Worm (Caenorhabditis elegans) whole organism, L1 larva: ENCODE results near the gene str-188.

Source experiments
- C04F5.9 ChIP-seq: sonication (generic microtip); optimal IDR thresholded peaks from 2 replicates; lab custom pipeline; 2016; ENCODE audit warnings: missing genetic modification characterization, missing compliant biosample characterization
- C16A3.4 ChIP-seq: fragments of 150-350 bp; optimal IDR thresholded peaks from 2 replicates; lab custom pipeline; 2014; ENCODE audit warnings: missing biosample characterization, missing genetic modification characterization
- C34B4.2 ChIP-seq: sonication (generic microtip); optimal IDR thresholded peaks from 2 replicates; lab custom pipeline; 2017; ENCODE audit warnings: mild to moderate bottlenecking, missing genetic modification characterization, missing compliant biosample characterization
- F16B12.6 ChIP-seq: fragments of 150-350 bp; optimal IDR thresholded peaks from 2 replicates; lab custom pipeline; 2014; ENCODE audit warnings: missing biosample characterization, missing genetic modification characterization
- aly-2 ChIP-seq: fragments of 150-350 bp; optimal IDR thresholded peaks from 2 replicates; lab custom pipeline; 2014; ENCODE audit warnings: missing biosample characterization, missing genetic modification characterization
- ama-1 ChIP-seq: fragments of 150-350 bp; optimal IDR thresholded peaks from 2 replicates; lab custom pipeline; 2014
- blmp-1 ChIP-seq: fragments of 150-350 bp; optimal IDR thresholded peaks from 2 replicates; lab custom pipeline; 2014; ENCODE audit warnings: missing biosample characterization, missing genetic modification characterization
- ceh-82 ChIP-seq, 3 experiments: fragments of 150-350 bp in 1 of 3; sonication (generic microtip) in 2 of 3; optimal IDR thresholded peaks; 2 replicates each; lab custom pipeline; 2014 to 2017; ENCODE audit warnings: missing biosample characterization in 3 of 3, missing genetic modification characterization in 3 of 3
- ces-1 ChIP-seq: fragments of 150-350 bp; optimal IDR thresholded peaks from 2 replicates; lab custom pipeline; 2014; ENCODE audit warnings: missing biosample characterization, missing genetic modification reagents, missing genetic modification characterization
- dpl-1 ChIP-seq, 3 experiments: fragments of 150-350 bp in 2 of 3; sonication (generic microtip) in 1 of 3; optimal IDR thresholded peaks; 2 replicates each; lab custom pipeline; 2014 to 2017; ENCODE audit warnings: missing biosample characterization in 3 of 3, missing genetic modification characterization in 3 of 3, missing genetic modification reagents in 3 of 3
- dsc-1 ChIP-seq: sonication (generic microtip); optimal IDR thresholded peaks from 2 replicates; lab custom pipeline; 2016; ENCODE audit warnings: mild to moderate bottlenecking, missing genetic modification characterization, missing compliant biosample characterization
- efl-1 ChIP-seq, 4 experiments: fragments of 150-350 bp; optimal IDR thresholded peaks in 3 of 4; peaks in 1 of 4; 1 replicate in 1 of 4; 2 replicates in 3 of 4; lab custom pipeline; 2014; ENCODE audit warnings: missing biosample characterization in 2 of 4, missing genetic modification characterization in 2 of 4, missing genetic modification reagents in 2 of 4
- efl-3 ChIP-seq: fragments of 200-800 bp; sonication (Bioruptor generic); optimal IDR thresholded peaks from 2 replicates; lab custom pipeline; 2018; ENCODE audit warnings: mild to moderate bottlenecking, missing genetic modification characterization, missing compliant biosample characterization
- egl-13 ChIP-seq: sonication (generic microtip); optimal IDR thresholded peaks from 2 replicates; lab custom pipeline; 2016; ENCODE audit warnings: missing genotype, missing genetic modification reagents, missing genetic modification characterization, missing compliant biosample characterization
- egl-27 ChIP-seq, 2 experiments: fragments of 150-350 bp in 1 of 2; sonication (generic microtip); optimal IDR thresholded peaks; 3 replicates each; lab custom pipeline; 2017 to 2018; ENCODE audit warnings: missing biosample characterization in 2 of 2, missing genetic modification characterization in 2 of 2, missing genetic modification reagents in 2 of 2
- elt-2 ChIP-seq: sonication (generic microtip); optimal IDR thresholded peaks from 2 replicates; lab custom pipeline; 2016; ENCODE audit warnings: missing genetic modification characterization, mild to moderate bottlenecking, inconsistent platforms, missing compliant biosample characterization, missing genetic modification reagents
- elt-3 ChIP-seq, 6 experiments: fragments of 150-350 bp in 1 of 6; sonication (generic microtip); optimal IDR thresholded peaks; 2 replicates each; lab custom pipeline; 2017 to 2018; ENCODE audit warnings: missing biosample characterization in 6 of 6, missing genetic modification characterization in 6 of 6, inconsistent platforms in 1 of 6
- fkh-10 ChIP-seq: sonication (generic microtip); optimal IDR thresholded peaks from 2 replicates; lab custom pipeline; 2017; ENCODE audit warnings: missing biosample characterization, missing genetic modification reagents, missing genetic modification characterization
- fkh-4 ChIP-seq: sonication (generic microtip); optimal IDR thresholded peaks from 2 replicates; lab custom pipeline; 2016; ENCODE audit warnings: missing compliant biosample characterization, missing genetic modification characterization, borderline replicate concordance
- fkh-8 ChIP-seq: sonication (generic microtip); optimal IDR thresholded peaks from 2 replicates; lab custom pipeline; 2016; ENCODE audit warnings: mild to moderate bottlenecking, missing genetic modification characterization, missing compliant biosample characterization
- fos-1 ChIP-seq: fragments of 150-350 bp; optimal IDR thresholded peaks from 2 replicates; lab custom pipeline; 2014; ENCODE audit warnings: missing biosample characterization, missing genetic modification characterization
- hlh-17 ChIP-seq: fragments of 200-800 bp; sonication (Bioruptor generic); optimal IDR thresholded peaks from 2 replicates; lab custom pipeline; 2018; ENCODE audit warnings: missing genetic modification characterization, mild to moderate bottlenecking, missing compliant biosample characterization, moderate library complexity, borderline replicate concordance
- hlh-4 ChIP-seq: sonication (generic microtip); optimal IDR thresholded peaks from 2 replicates; lab custom pipeline; 2016; ENCODE audit warnings: mild to moderate bottlenecking, missing genetic modification characterization, missing compliant biosample characterization
- hpl-2 ChIP-seq: fragments of 150-350 bp; optimal IDR thresholded peaks from 2 replicates; lab custom pipeline; 2014; ENCODE audit warnings: missing biosample characterization, missing genetic modification reagents, missing genetic modification characterization
- irx-1 ChIP-seq: sonication (generic microtip); optimal IDR thresholded peaks from 2 replicates; lab custom pipeline; 2016; ENCODE audit warnings: missing genetic modification characterization, missing compliant biosample characterization
- jun-1 ChIP-seq: fragments of 150-350 bp; optimal IDR thresholded peaks from 2 replicates; lab custom pipeline; 2014; ENCODE audit warnings: missing biosample characterization, missing genetic modification reagents, missing genetic modification characterization
- lin-13 ChIP-seq: fragments of 150-350 bp; optimal IDR thresholded peaks from 2 replicates; lab custom pipeline; 2014; ENCODE audit warnings: missing biosample characterization, missing genetic modification reagents, missing genetic modification characterization
- lin-14 ChIP-seq: fragments of 200-800 bp; sonication (Bioruptor generic); optimal IDR thresholded peaks from 2 replicates; lab custom pipeline; 2018; ENCODE audit warnings: mild to moderate bottlenecking, missing genetic modification characterization, moderate library complexity, missing compliant biosample characterization
- lin-15B ChIP-seq: fragments of 150-350 bp; sonication (generic microtip); optimal IDR thresholded peaks from 3 replicates; lab custom pipeline; 2014; ENCODE audit warnings: missing biosample characterization, missing genetic modification characterization
- lsy-2 ChIP-seq, 2 experiments: fragments of 150-350 bp; optimal IDR thresholded peaks; 2 replicates each; lab custom pipeline; 2014; ENCODE audit warnings: missing biosample characterization in 2 of 2, missing genetic modification characterization in 2 of 2
- mab-9 ChIP-seq: fragments of 200-800 bp; sonication (Bioruptor generic); IDR thresholded peaks from 2 replicates; pipeline ENCODE4 v1.3.6; 2022; ENCODE audit warnings: missing genetic modification reagents, missing genetic modification characterization, missing compliant biosample characterization
- mef-2 ChIP-seq: fragments of 150-350 bp; optimal IDR thresholded peaks from 2 replicates; lab custom pipeline; 2014; ENCODE audit warnings: missing biosample characterization, missing genetic modification characterization
- mep-1 ChIP-seq: fragments of 150-350 bp; optimal IDR thresholded peaks from 2 replicates; lab custom pipeline; 2014; ENCODE audit warnings: missing biosample characterization, missing genetic modification characterization
- nhr-19 ChIP-seq: fragments of 200-800 bp; sonication (Bioruptor generic); conservative IDR thresholded peaks from 2 replicates; pipeline ENCODE4 v1.3.6; 2022; ENCODE audit warnings: missing genetic modification characterization, missing compliant biosample characterization
- nhr-20 ChIP-seq: sonication (generic microtip); optimal IDR thresholded peaks from 2 replicates; lab custom pipeline; 2016; ENCODE audit warnings: mild to moderate bottlenecking, missing genetic modification characterization, missing compliant biosample characterization
- nhr-237 ChIP-seq: fragments of 150-350 bp; optimal IDR thresholded peaks from 2 replicates; lab custom pipeline; 2014; ENCODE audit warnings: missing biosample characterization, missing genetic modification characterization
- nhr-28 ChIP-seq: fragments of 150-350 bp; optimal IDR thresholded peaks from 2 replicates; lab custom pipeline; 2014; ENCODE audit warnings: missing biosample characterization, missing genetic modification characterization
- nhr-47 ChIP-seq: sonication (generic microtip); optimal IDR thresholded peaks from 2 replicates; lab custom pipeline; 2016; ENCODE audit warnings: mild to moderate bottlenecking, missing genetic modification characterization, moderate library complexity, missing compliant biosample characterization
- nhr-71 ChIP-seq: sonication (generic microtip); optimal IDR thresholded peaks from 2 replicates; lab custom pipeline; 2016; ENCODE audit warnings: mild to moderate bottlenecking, missing genetic modification characterization, moderate library complexity, missing compliant biosample characterization
- nhr-76 ChIP-seq: sonication (generic microtip); optimal IDR thresholded peaks from 2 replicates; lab custom pipeline; 2017; ENCODE audit warnings: missing biosample characterization, missing genetic modification characterization
- nhr-77 ChIP-seq: fragments of 150-350 bp; optimal IDR thresholded peaks from 2 replicates; lab custom pipeline; 2014; ENCODE audit warnings: missing biosample characterization, missing genetic modification characterization
- nhr-90 ChIP-seq: sonication (generic microtip); optimal IDR thresholded peaks from 2 replicates; lab custom pipeline; 2016; ENCODE audit warnings: mild to moderate bottlenecking, missing genetic modification characterization, missing compliant biosample characterization; ENCODE audit not compliant: poor library complexity
- pqm-1 ChIP-seq: sonication (generic microtip); optimal IDR thresholded peaks from 3 replicates; lab custom pipeline; 2017; ENCODE audit warnings: missing biosample characterization, missing genetic modification characterization
- snu-23 ChIP-seq: sonication (generic microtip); optimal IDR thresholded peaks from 2 replicates; lab custom pipeline; 2016; ENCODE audit warnings: missing genetic modification characterization, missing compliant biosample characterization
- sox-4 ChIP-seq: sonication (generic microtip); optimal IDR thresholded peaks from 2 replicates; lab custom pipeline; 2016; ENCODE audit warnings: missing genetic modification characterization, missing compliant biosample characterization
- sup-37 ChIP-seq: fragments of 200-800 bp; sonication (Bioruptor generic); optimal IDR thresholded peaks from 2 replicates; lab custom pipeline; 2018; ENCODE audit warnings: mild to moderate bottlenecking, missing genetic modification characterization, missing compliant biosample characterization
- tlp-1 ChIP-seq: fragments of 150-350 bp; optimal IDR thresholded peaks from 2 replicates; lab custom pipeline; 2014; ENCODE audit warnings: missing biosample characterization, missing genetic modification characterization
- unc-130 ChIP-seq: fragments of 150-350 bp; optimal IDR thresholded peaks from 2 replicates; lab custom pipeline; 2017; ENCODE audit warnings: missing biosample characterization, missing genetic modification characterization, inconsistent platforms
- unc-30 ChIP-seq: sonication (generic microtip); optimal IDR thresholded peaks from 2 replicates; lab custom pipeline; 2017; ENCODE audit warnings: missing biosample characterization, missing genetic modification characterization
- unc-62 ChIP-seq: fragments of 150-350 bp; optimal IDR thresholded peaks from 2 replicates; lab custom pipeline; 2014; ENCODE audit warnings: missing biosample characterization, missing genetic modification reagents, missing genetic modification characterization
- unc-86 ChIP-seq: sonication (generic microtip); optimal IDR thresholded peaks from 2 replicates; lab custom pipeline; 2016; ENCODE audit warnings: missing genetic modification characterization, missing compliant biosample characterization
- unc-98 ChIP-seq: fragments of 200-800 bp; sonication (Bioruptor generic); IDR thresholded peaks from 2 replicates; pipeline ENCODE4 v1.3.6; 2022; ENCODE audit warnings: missing genetic modification characterization, missing compliant biosample characterization
- xbp-1 ChIP-seq: sonication (generic microtip); optimal IDR thresholded peaks from 2 replicates; lab custom pipeline; 2016; ENCODE audit warnings: missing genetic modification characterization, missing compliant biosample characterization
- zag-1 ChIP-seq: fragments of 150-350 bp; optimal IDR thresholded peaks from 2 replicates; lab custom pipeline; 2014; ENCODE audit warnings: missing biosample characterization, missing genetic modification characterization

The str-188 gene

DNA sequence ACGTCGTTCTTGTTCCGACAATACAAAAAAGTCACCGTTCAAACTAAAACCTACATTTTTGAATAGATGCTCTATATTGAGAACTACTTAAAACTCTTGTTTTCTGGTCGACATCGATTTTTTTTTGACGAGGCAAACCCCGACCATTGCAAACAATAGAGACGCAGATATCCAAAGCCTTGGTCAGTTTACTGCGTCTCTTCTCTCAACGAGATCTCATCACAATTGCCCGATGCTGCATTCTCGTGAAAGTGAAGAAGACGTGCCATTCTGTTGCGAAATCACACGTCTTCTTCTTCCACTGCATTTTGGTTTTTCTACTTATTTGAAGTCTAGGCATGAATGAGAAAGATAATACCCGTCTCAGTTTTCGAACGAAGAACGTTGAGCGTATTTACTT lies 12.1 kb upstream of the str-188 start:
- TF ChIP-seq fkh-10 (no peak), fos-1 (tag; lab: Kevin White, UChicago) (no peak), ama-1 (lab: Kevin White, UChicago) (no peak), elt-3 (tag; optimal IDR thresholded peaks at IDR 0.05; lab: Kevin White, UChicago) (peak in 1 of 6 experiments; percentile 63), hpl-2 (GFP tag; lab: Kevin White, UChicago) (no peak), mep-1 (tag; lab: Kevin White, UChicago) (peak; percentile 61), nhr-90 (tag; lab: Kevin White, UChicago) (no peak), nhr-71 (peak; percentile 55), C16A3.4 (tag; lab: Kevin White, UChicago) (peak; percentile 33), lin-15B (tag; lab: Kevin White, UChicago) (no peak), nhr-76 (tag; lab: Kevin White, UChicago) (no peak), pqm-1 (no peak), unc-62 (GFP tag; lab: Kevin White, UChicago) (no peak), unc-130 (tag; lab: Kevin White, UChicago) (no peak), unc-86 (tag; lab: Kevin White, UChicago) (no peak), C04F5.9 (tag; lab: Kevin White, UChicago) (no peak), snu-23 (GFP tag; lab: Kevin White, UChicago) (peak; percentile 61), efl-3 (GFP tag; lab: Kevin White, UChicago) (no peak), unc-98 (GFP tag; lab: Robert Waterston, UW) (no peak), nhr-47 (tag; lab: Kevin White, UChicago) (peak; percentile 42), nhr-77 (tag; lab: Kevin White, UChicago) (no peak), mef-2 (tag; lab: Kevin White, UChicago) (no peak), aly-2 (tag; lab: Kevin White, UChicago) (no peak), lin-13 (GFP tag; lab: Kevin White, UChicago) (no peak), nhr-19 (no peak), ces-1 (no peak), tlp-1 (tag; lab: Kevin White, UChicago) (no peak), dpl-1 (GFP tag; optimal IDR thresholded peaks at IDR 0.05; lab: Kevin White, UChicago) (peak in 2 of 3 experiments; percentile 14 to 35), nhr-237 (tag; lab: Kevin White, UChicago) (no peak), nhr-20 (tag; lab: Kevin White, UChicago) (no peak), sup-37 (GFP tag; lab: Kevin White, UChicago) (no peak), egl-27 (tag; optimal IDR thresholded peaks at IDR 0.05; lab: Kevin White, UChicago) (no peak), mab-9 (GFP tag; lab: Robert Waterston, UW) (no peak), zag-1 (tag; lab: Kevin White, UChicago) (no peak), hlh-17 (GFP tag; lab: Kevin White, UChicago) (no peak), jun-1 (tag; lab: Kevin White, UChicago) (no peak), dsc-1 (tag; lab: Kevin White, UChicago) (no peak), nhr-28 (no peak), C34B4.2 (tag; lab: Kevin White, UChicago) (no peak), hlh-4 (tag; lab: Kevin White, UChicago) (no peak), xbp-1 (tag; lab: Kevin White, UChicago) (peak; percentile 20), blmp-1 (peak; percentile 93), egl-13 (no peak), efl-1 (optimal IDR thresholded peaks at IDR 0.05; lab: Kevin White, UChicago) (peak; percentile 41 to 55), efl-1 (GFP tag; optimal IDR thresholded peaks at IDR 0.05 in 1 of 2; lab: Kevin White, UChicago) (peak; percentile 13 to 85), elt-2 (no peak), fkh-4 (no peak), lsy-2 (tag; optimal IDR thresholded peaks at IDR 0.05; lab: Kevin White, UChicago) (peak; percentile 27 to 67), irx-1 (tag; lab: Kevin White, UChicago) (no peak), ceh-82 (tag; optimal IDR thresholded peaks at IDR 0.05; lab: Kevin White, UChicago) (peak; percentile 31 to 73 (median 69)), unc-30 (tag; lab: Kevin White, UChicago) (no peak), F16B12.6 (tag; lab: Kevin White, UChicago) (no peak), sox-4 (tag; lab: Kevin White, UChicago) (no peak), lin-14 (GFP tag; lab: Kevin White, UChicago) (peak; percentile 90), fkh-8 (tag; lab: Kevin White, UChicago) (peak; percentile 64)
